Fruit fly (Drosophila melanogaster): ENCODE results near the gene kek4.
A peak's percentile ranks its signal among the peaks of the same experiment; 100 is the strongest.

The kek4 gene

dm6 chr2L:13164994-13165801, 50.0 kb downstream of the kek4 start, which contains the start of gene Sirt1 (continued):
- TF ChIP-seq Eip75B (GFP tag; optimal IDR thresholded peaks at IDR 0.05) (peak; percentile 74), Sox15 (GFP tag; optimal IDR thresholded peaks at IDR 0.05) (peak; percentile 88), CG11902 (GFP tag; optimal IDR thresholded peaks at IDR 0.05) (peak; percentile 76), acj6 (GFP tag; optimal IDR thresholded peaks at IDR 0.05) (peak; percentile 88), spab (GFP tag; optimal IDR thresholded peaks at IDR 0.05) (peak; percentile 70), dac (GFP tag; optimal IDR thresholded peaks at IDR 0.05) (no peak), pdm3 (GFP tag; optimal IDR thresholded peaks at IDR 0.05) (peak; percentile 76), CG3032 (tag; optimal IDR thresholded peaks at IDR 0.05) (peak; percentile 87), CG7368 (GFP tag; optimal IDR thresholded peaks at IDR 0.05) (peak; percentile 66), fkh (GFP tag; optimal IDR thresholded peaks at IDR 0.05) (peak; percentile 39), Ets21C (GFP tag; optimal IDR thresholded peaks at IDR 0.05) (peak; percentile 65), Eip78C (GFP tag) (peak; percentile 90), CG32006 (GFP tag; optimal IDR thresholded peaks at IDR 0.05) (peak; percentile 90), Hr39 (GFP tag; optimal IDR thresholded peaks at IDR 0.05) (peak; percentile 85), vri (GFP tag; optimal IDR thresholded peaks at IDR 0.05) (no peak)

Measured in whole organism, prepupa.